Worm (Caenorhabditis elegans) whole organism, early embryonic: Measurements from ENCODE around the gene ins-37.

Experiments
- B0310.2 ChIP-seq: sonication (generic microtip); optimal IDR thresholded peaks from 2 replicates; lab custom pipeline; 2016; ENCODE audit warnings: mild to moderate bottlenecking, missing genetic modification characterization, missing compliant biosample characterization
- F13C5.2 ChIP-seq: sonication (generic microtip); optimal IDR thresholded peaks from 2 replicates; lab custom pipeline; 2017; ENCODE audit warnings: mild to moderate bottlenecking, missing genetic modification characterization, inconsistent platforms, missing compliant biosample characterization
- aly-1 ChIP-seq: sonication (generic microtip); optimal IDR thresholded peaks from 2 replicates; lab custom pipeline; 2016; ENCODE audit warnings: missing genetic modification characterization, missing compliant biosample characterization
- ama-1 ChIP-seq: fragments of 150-350 bp; optimal IDR thresholded peaks from 2 replicates; lab custom pipeline; 2014
- ceh-13 ChIP-seq: fragments of 200-800 bp; sonication (Bioruptor generic); optimal IDR thresholded peaks from 2 replicates; lab custom pipeline; 2018; ENCODE audit warnings: mild to moderate bottlenecking, missing genetic modification characterization, missing compliant biosample characterization
- ceh-36 ChIP-seq: sonication (generic microtip); optimal IDR thresholded peaks from 2 replicates; lab custom pipeline; 2016; ENCODE audit warnings: missing genetic modification characterization, inconsistent platforms, missing compliant biosample characterization
- ets-7 ChIP-seq: sonication (generic microtip); optimal IDR thresholded peaks from 2 replicates; lab custom pipeline; 2016; ENCODE audit warnings: missing genotype, missing genetic modification characterization, missing compliant biosample characterization
- flt-1 ChIP-seq: fragments of 200-800 bp; sonication (Bioruptor generic); IDR thresholded peaks from 2 replicates; pipeline ENCODE4 v1.3.6; 2022; ENCODE audit warnings: missing genetic modification characterization, missing compliant biosample characterization
- hmbx-1 ChIP-seq: sonication (generic microtip); optimal IDR thresholded peaks from 2 replicates; lab custom pipeline; 2016; ENCODE audit warnings: mild to moderate bottlenecking, missing genetic modification characterization, missing compliant biosample characterization
- hmg-4 ChIP-seq: fragments of 200-800 bp; sonication (Bioruptor generic); optimal IDR thresholded peaks from 2 replicates; lab custom pipeline; 2018; ENCODE audit warnings: mild to moderate bottlenecking, missing genetic modification characterization, missing compliant biosample characterization
- hnd-1 ChIP-seq: sonication (generic microtip); optimal IDR thresholded peaks from 2 replicates; lab custom pipeline; 2016; ENCODE audit warnings: missing genetic modification characterization, missing compliant biosample characterization
- pes-1 ChIP-seq: fragments of 200-800 bp; sonication (Bioruptor generic); IDR thresholded peaks from 2 replicates; pipeline ENCODE4 v1.3.6; 2022; ENCODE audit warnings: missing genetic modification reagents, missing genetic modification characterization, missing compliant biosample characterization
- scrt-1 ChIP-seq: fragments of 200-800 bp; sonication (Bioruptor generic); IDR thresholded peaks from 2 replicates; pipeline ENCODE4 v1.3.6; 2022; ENCODE audit warnings: missing genetic modification characterization, missing compliant biosample characterization
- sea-1 ChIP-seq: fragments of 200-800 bp; sonication (Bioruptor generic); conservative IDR thresholded peaks from 2 replicates; pipeline ENCODE4 v1.3.6; 2022; ENCODE audit warnings: missing genetic modification characterization, missing compliant biosample characterization
- tbx-11 ChIP-seq: fragments of 200-800 bp; sonication (Bioruptor generic); IDR thresholded peaks from 2 replicates; pipeline ENCODE4 v1.3.6; 2022; ENCODE audit warnings: missing genetic modification characterization, missing compliant biosample characterization
- tbx-37 ChIP-seq: fragments of 200-800 bp; sonication (Bioruptor generic); conservative IDR thresholded peaks from 2 replicates; pipeline ENCODE4 v1.3.6; 2022; ENCODE audit warnings: missing genetic modification reagents, missing genetic modification characterization, missing compliant biosample characterization
- tra-4 ChIP-seq: sonication (generic microtip); optimal IDR thresholded peaks from 2 replicates; lab custom pipeline; 2017; ENCODE audit warnings: missing genetic modification characterization, missing compliant biosample characterization

The ins-37 gene

ce11 chrII:13841106-13841854, 5.4 kb upstream of the ins-37 start, which contains the start of gene F08G2.7:
Gene F08G2.7, minus strand, starts transcription at chrII:13841156.
- no peak for TF ChIP-seq tra-4 (tag; lab: Kevin White, UChicago)
- TF ChIP-seq ceh-36 (tag; lab: Kevin White, UChicago) = peak; percentile 85
- TF ChIP-seq aly-1 (tag; lab: Kevin White, UChicago) = peak; percentile 27
- TF ChIP-seq F13C5.2 (tag; lab: Kevin White, UChicago) = no peak
- no peak for TF ChIP-seq B0310.2 (tag; lab: Kevin White, UChicago)

DNA sequence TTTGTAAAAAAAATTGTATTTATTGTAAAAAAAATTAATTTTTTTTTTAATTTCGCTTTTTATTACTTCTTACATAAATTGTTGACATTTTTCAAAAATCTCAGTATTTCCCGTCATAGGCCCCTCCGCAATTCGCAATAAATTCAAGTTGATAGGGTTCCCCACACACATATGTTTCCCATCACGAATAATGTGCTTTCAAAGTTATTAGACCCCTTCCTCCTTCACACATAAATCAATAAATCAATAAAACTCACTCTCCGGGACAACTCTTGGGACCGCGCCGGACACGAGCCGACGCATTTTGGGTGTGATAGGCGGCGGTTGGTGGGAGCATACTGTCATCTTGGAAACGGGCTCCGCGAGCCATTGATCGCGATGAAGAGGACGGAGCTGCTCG, 3.5 kb upstream of the ins-37 start:
- TF ChIP-seq tbx-11 (GFP tag; lab: Robert Waterston, UW) (no peak), ets-7 (tag; lab: Kevin White, UChicago) (no peak), ama-1 (lab: Kevin White, UChicago) (no peak), tra-4 (tag; lab: Kevin White, UChicago) (no peak), flt-1 (GFP tag; lab: Robert Waterston, UW) (no peak), hmbx-1 (tag; lab: Kevin White, UChicago) (no peak), hmg-4 (GFP tag; lab: Kevin White, UChicago) (no peak), B0310.2 (tag; lab: Kevin White, UChicago) (no peak), F13C5.2 (tag; lab: Kevin White, UChicago) (no peak), sea-1 (GFP tag; lab: Robert Waterston, UW) (no peak), hnd-1 (no peak), pes-1 (GFP tag; lab: Robert Waterston, UW) (no peak), ceh-13 (no peak), tbx-37 (GFP tag; lab: Robert Waterston, UW) (no peak)

- TF ChIP-seq scrt-1 (GFP tag; lab: Robert Waterston, UW) = no peak
- no peak for TF ChIP-seq B0310.2 (tag; lab: Kevin White, UChicago)
- no peak for TF ChIP-seq hmbx-1 (tag; lab: Kevin White, UChicago)
- TF ChIP-seq sea-1 (GFP tag; lab: Robert Waterston, UW) = no peak
- TF ChIP-seq hmg-4 (GFP tag; lab: Kevin White, UChicago) = no peak
- no peak for TF ChIP-seq ama-1 (lab: Kevin White, UChicago)
- no peak for TF ChIP-seq aly-1 (tag; lab: Kevin White, UChicago)
- no peak for TF ChIP-seq flt-1 (GFP tag; lab: Robert Waterston, UW)
- TF ChIP-seq hnd-1 = no peak
- TF ChIP-seq tra-4 (tag; lab: Kevin White, UChicago) = no peak
- no peak for TF ChIP-seq ets-7 (tag; lab: Kevin White, UChicago)
- TF ChIP-seq tbx-37 (GFP tag; lab: Robert Waterston, UW) = no peak
- no peak for TF ChIP-seq ceh-13
- TF ChIP-seq pes-1 (GFP tag; lab: Robert Waterston, UW) = no peak
- no peak for TF ChIP-seq ceh-36 (tag; lab: Kevin White, UChicago)
Measured at ce11 chrII:13838403-13838802, 2.5 kb upstream of the ins-37 start.

- no peak for TF ChIP-seq ama-1 (lab: Kevin White, UChicago)
- TF ChIP-seq pes-1 (GFP tag; lab: Robert Waterston, UW) = peak; percentile 88
- TF ChIP-seq tbx-37 (GFP tag; lab: Robert Waterston, UW) = peak; percentile 74
- peak; percentile 67 for TF ChIP-seq B0310.2 (tag; lab: Kevin White, UChicago)
- peak; percentile 72 for TF ChIP-seq ceh-36 (tag; lab: Kevin White, UChicago)
- peak; percentile 63 for TF ChIP-seq hnd-1
- peak; percentile 53 for TF ChIP-seq ets-7 (tag; lab: Kevin White, UChicago)
- TF ChIP-seq sea-1 (GFP tag; lab: Robert Waterston, UW) = peak; percentile 89
- peak; percentile 81 for TF ChIP-seq flt-1 (GFP tag; lab: Robert Waterston, UW)
- TF ChIP-seq F13C5.2 (tag; lab: Kevin White, UChicago) = peak; percentile 85
- peak; percentile 30 for TF ChIP-seq hmbx-1 (tag; lab: Kevin White, UChicago)
- TF ChIP-seq scrt-1 (GFP tag; lab: Robert Waterston, UW) = peak; percentile 84
- peak; percentile 60 for TF ChIP-seq ceh-13
- peak; percentile 32 for TF ChIP-seq aly-1 (tag; lab: Kevin White, UChicago)
- peak; percentile 82 for TF ChIP-seq tbx-11 (GFP tag; lab: Robert Waterston, UW)
- no peak for TF ChIP-seq tra-4 (tag; lab: Kevin White, UChicago)
- peak; percentile 91 for TF ChIP-seq hmg-4 (GFP tag; lab: Kevin White, UChicago)
Measured at ce11 chrII:13834380-13835194, 1.3 kb downstream of the ins-37 start.

- TF ChIP-seq tra-4 (tag; lab: Kevin White, UChicago) (no peak), ceh-13 (no peak), scrt-1 (GFP tag; lab: Robert Waterston, UW) (no peak), B0310.2 (tag; lab: Kevin White, UChicago) (no peak), ets-7 (tag; lab: Kevin White, UChicago) (no peak), ama-1 (lab: Kevin White, UChicago) (no peak), ceh-36 (tag; lab: Kevin White, UChicago) (no peak), flt-1 (GFP tag; lab: Robert Waterston, UW) (no peak)
Measured at ce11 chrII:13833505-13833904, 2.4 kb downstream of the ins-37 start, which contains the start of gene F08G2.5. Gene F08G2.5, minus strand, starts transcription at chrII:13833631.

- TF ChIP-seq tra-4 (tag; lab: Kevin White, UChicago) (no peak), F13C5.2 (tag; lab: Kevin White, UChicago) (no peak), hmbx-1 (tag; lab: Kevin White, UChicago) (no peak), sea-1 (GFP tag; lab: Robert Waterston, UW) (no peak), ama-1 (lab: Kevin White, UChicago) (no peak), aly-1 (tag; lab: Kevin White, UChicago) (no peak), pes-1 (GFP tag; lab: Robert Waterston, UW) (no peak), hmg-4 (GFP tag; lab: Kevin White, UChicago) (no peak), ceh-13 (no peak), flt-1 (GFP tag; lab: Robert Waterston, UW) (no peak), tbx-11 (GFP tag; lab: Robert Waterston, UW) (no peak), tbx-37 (GFP tag; lab: Robert Waterston, UW) (no peak), hnd-1 (no peak), ets-7 (tag; lab: Kevin White, UChicago) (no peak), scrt-1 (GFP tag; lab: Robert Waterston, UW) (no peak)
Measured at ce11 chrII:13830255-13830654, 5.7 kb downstream of the ins-37 start, which contains the start of gene F08G2.4. Gene F08G2.4, plus strand, starts transcription at chrII:13830602.
